Fruit fly (Drosophila melanogaster) whole organism, embryonic: ENCODE measurements around the gene Tlk.

Source experiments
- Ada2b ChIP-seq: fragments of 200-800 bp; sonication (Bioruptor generic); IDR thresholded peaks from 2 replicates; pipeline ENCODE4 v1.3.6; 2022; ENCODE audit warnings: missing biosample characterization, missing genetic modification characterization
- Atf3 ChIP-seq: fragments of 200-800 bp; sonication (Bioruptor generic); optimal IDR thresholded peaks from 3 replicates; lab custom pipeline; 2016; ENCODE audit warnings: missing biosample characterization, missing genetic modification characterization
- B-H1 ChIP-seq: fragments of 200-800 bp; sonication (Bioruptor generic); IDR thresholded peaks from 3 replicates; pipeline ENCODE4 v1.3.6; 2022; ENCODE audit warnings: missing biosample characterization, missing genetic modification characterization
- CG11247 ChIP-seq: fragments of 200-800 bp; sonication (Bioruptor generic); IDR thresholded peaks from 2 replicates; pipeline ENCODE4 v1.3.6; 2022; ENCODE audit warnings: missing biosample characterization, missing genetic modification characterization
- CG12236 ChIP-seq: fragments of 200-800 bp; sonication (Bioruptor generic); optimal IDR thresholded peaks from 2 replicates; lab custom pipeline; 2016; ENCODE audit warnings: missing biosample characterization, missing genetic modification characterization
- CG15696 ChIP-seq: fragments of 200-800 bp; sonication (Bioruptor generic); optimal IDR thresholded peaks from 2 replicates; lab custom pipeline; 2019; ENCODE audit warnings: missing biosample characterization, mild to moderate bottlenecking, missing genetic modification characterization, moderate library complexity
- CG1603 ChIP-seq: fragments of 200-800 bp; sonication (Bioruptor generic); optimal IDR thresholded peaks from 2 replicates; lab custom pipeline; 2019; ENCODE audit warnings: missing biosample characterization, mild to moderate bottlenecking, missing genetic modification characterization, moderate library complexity
- CG17186 ChIP-seq: fragments of 200-800 bp; sonication (Bioruptor generic); optimal IDR thresholded peaks from 3 replicates; lab custom pipeline; 2017; ENCODE audit warnings: missing biosample characterization, missing genetic modification reagents, missing genetic modification characterization
- CG18764 ChIP-seq: fragments of 200-800 bp; sonication (Bioruptor generic); optimal IDR thresholded peaks from 3 replicates; lab custom pipeline; 2016; ENCODE audit warnings: missing biosample characterization, missing genetic modification characterization
- CG2202 ChIP-seq: fragments of 200-800 bp; sonication (Bioruptor generic); optimal IDR thresholded peaks from 2 replicates; lab custom pipeline; 2018; ENCODE audit warnings: missing biosample characterization, mild to moderate bottlenecking, missing genetic modification characterization
- CG2875 ChIP-seq: fragments of 200-800 bp; sonication (Bioruptor generic); optimal IDR thresholded peaks from 2 replicates; lab custom pipeline; 2017; ENCODE audit warnings: missing biosample characterization, mild to moderate bottlenecking, missing genetic modification characterization, missing genetic modification reagents
- CG2889 ChIP-seq: fragments of 200-800 bp; sonication (Bioruptor generic); IDR thresholded peaks from 3 replicates; pipeline ENCODE4 v1.3.6; 2022; ENCODE audit warnings: missing biosample characterization, missing genetic modification characterization
- CG34376 ChIP-seq: fragments of 200-800 bp; sonication (Bioruptor generic); optimal IDR thresholded peaks from 2 replicates; lab custom pipeline; 2018; ENCODE audit warnings: missing biosample characterization, mild to moderate bottlenecking, missing genetic modification characterization
- CG4360 ChIP-seq: fragments of 200-800 bp; sonication (Bioruptor generic); IDR thresholded peaks from 2 replicates; pipeline ENCODE4 v1.3.6; 2022; ENCODE audit warnings: missing biosample characterization, missing genetic modification characterization
- CG6654 ChIP-seq: fragments of 200-800 bp; sonication (Bioruptor generic); optimal IDR thresholded peaks from 2 replicates; lab custom pipeline; 2017; ENCODE audit warnings: missing biosample characterization, mild to moderate bottlenecking, missing genetic modification characterization
- CG7556 ChIP-seq: fragments of 200-800 bp; sonication (Bioruptor generic); optimal IDR thresholded peaks from 2 replicates; lab custom pipeline; 2017; ENCODE audit warnings: missing biosample characterization, mild to moderate bottlenecking, missing genetic modification characterization
- CG8089 ChIP-seq: fragments of 200-800 bp; sonication (Bioruptor generic); optimal IDR thresholded peaks from 3 replicates; lab custom pipeline; 2016; ENCODE audit warnings: missing biosample characterization, missing genetic modification characterization
- CG8359 ChIP-seq: fragments of 200-800 bp; sonication (Bioruptor generic); optimal IDR thresholded peaks from 2 replicates; lab custom pipeline; 2017; ENCODE audit warnings: missing biosample characterization, mild to moderate bottlenecking, missing genetic modification characterization, borderline replicate concordance
- CG9437 ChIP-seq: fragments of 200-800 bp; sonication (Bioruptor generic); optimal IDR thresholded peaks from 2 replicates; lab custom pipeline; 2018; ENCODE audit warnings: missing biosample characterization, mild to moderate bottlenecking, missing genetic modification characterization
- CG9609 ChIP-seq: fragments of 200-800 bp; sonication (Bioruptor generic); optimal IDR thresholded peaks from 3 replicates; lab custom pipeline; 2016; ENCODE audit warnings: missing biosample characterization, missing genetic modification characterization
- H2.0 ChIP-seq: fragments of 200-800 bp; sonication (Bioruptor generic); IDR thresholded peaks from 2 replicates; pipeline ENCODE4 v1.3.6; 2022; ENCODE audit warnings: missing biosample characterization, missing genetic modification characterization
- HLH54F ChIP-seq: fragments of 200-800 bp; sonication (Bioruptor generic); optimal IDR thresholded peaks from 3 replicates; lab custom pipeline; 2016; ENCODE audit warnings: missing biosample characterization, missing genetic modification characterization
- Hr78 ChIP-seq, 2 experiments: fragments of 200-800 bp in 1 of 2; fragments of >200 bp in 1 of 2; sonication (Bioruptor generic) in 1 of 2; optimal IDR thresholded peaks; 2 replicates each; lab custom pipeline; 2017 to 2019; ENCODE audit warnings: missing biosample characterization in 2 of 2, missing genetic modification characterization in 2 of 2, mild to moderate bottlenecking in 1 of 2, moderate library complexity in 1 of 2
- MTF-1 ChIP-seq: fragments of 200-800 bp; sonication (Bioruptor generic); optimal IDR thresholded peaks from 2 replicates; lab custom pipeline; 2018; ENCODE audit warnings: missing biosample characterization, mild to moderate bottlenecking, missing genetic modification characterization, borderline replicate concordance
- NK7.1 ChIP-seq: fragments of 200-800 bp; sonication (Bioruptor generic); optimal IDR thresholded peaks from 3 replicates; lab custom pipeline; 2016; ENCODE audit warnings: missing biosample characterization, missing genetic modification characterization
- Spps ChIP-seq: fragments of 200-800 bp; sonication (Bioruptor generic); optimal IDR thresholded peaks from 2 replicates; lab custom pipeline; 2018; ENCODE audit warnings: missing biosample characterization, mild to moderate bottlenecking, missing genetic modification characterization
- Xbp1 ChIP-seq: fragments of 200-800 bp; sonication (Bioruptor generic); optimal IDR thresholded peaks from 3 replicates; lab custom pipeline; 2016; ENCODE audit warnings: missing biosample characterization, mild to moderate bottlenecking, missing genetic modification characterization
- Xrp1 ChIP-seq: fragments of 200-800 bp; sonication (Bioruptor generic); IDR thresholded peaks from 2 replicates; pipeline ENCODE4 v1.3.6; 2022; ENCODE audit warnings: missing biosample characterization, missing genetic modification characterization
- YL-1 ChIP-seq: fragments of 200-800 bp; sonication (Bioruptor generic); optimal IDR thresholded peaks from 3 replicates; lab custom pipeline; 2017; ENCODE audit warnings: missing biosample characterization, mild to moderate bottlenecking, missing genetic modification characterization
- ap ChIP-seq: fragments of 200-800 bp; sonication (Bioruptor generic); IDR thresholded peaks from 2 replicates; pipeline ENCODE4 v1.3.6; 2022; ENCODE audit warnings: missing biosample characterization, missing genetic modification characterization
- az2 ChIP-seq: fragments of 200-800 bp; sonication (Bioruptor generic); optimal IDR thresholded peaks from 3 replicates; lab custom pipeline; 2016; ENCODE audit warnings: missing biosample characterization, missing genetic modification characterization
- br ChIP-seq: fragments of >200 bp; optimal IDR thresholded peaks from 2 replicates; lab custom pipeline; 2017
- bsh ChIP-seq, 2 experiments: fragments of 200-800 bp; sonication (Bioruptor generic); optimal IDR thresholded peaks; 2 replicates each; lab custom pipeline; 2017 to 2018; ENCODE audit warnings: mild to moderate bottlenecking in 2 of 2, missing biosample characterization in 2 of 2, missing genetic modification characterization in 2 of 2, moderate library complexity in 1 of 2
- dan ChIP-seq: fragments of 200-800 bp; sonication (Bioruptor generic); IDR thresholded peaks from 2 replicates; pipeline ENCODE4 v1.3.6; 2022; ENCODE audit warnings: missing biosample characterization, missing genetic modification characterization
- dmrt11E ChIP-seq: fragments of 200-800 bp; sonication (Bioruptor generic); optimal IDR thresholded peaks from 3 replicates; lab custom pipeline; 2018; ENCODE audit warnings: missing biosample characterization, mild to moderate bottlenecking, missing genetic modification characterization, moderate library complexity
- ewg ChIP-seq: fragments of 200-800 bp; sonication (Bioruptor generic); optimal IDR thresholded peaks from 3 replicates; lab custom pipeline; 2017; ENCODE audit warnings: mild to moderate bottlenecking, missing biosample characterization, missing genetic modification reagents, missing genetic modification characterization
- fd3F ChIP-seq: fragments of 200-800 bp; sonication (Bioruptor generic); optimal IDR thresholded peaks from 2 replicates; lab custom pipeline; 2018; ENCODE audit warnings: missing biosample characterization, mild to moderate bottlenecking, missing genetic modification characterization, moderate library complexity
- hkb ChIP-seq, 2 experiments: fragments of 200-800 bp in 1 of 2; fragments of >200 bp in 1 of 2; sonication (Bioruptor generic) in 1 of 2; IDR thresholded peaks in 1 of 2; optimal IDR thresholded peaks in 1 of 2; 2 replicates each; pipeline versions ENCODE4 v1.3.6 to Lab custom; 2017 to 2022; ENCODE audit warnings: missing biosample characterization in 1 of 2, missing genetic modification characterization in 1 of 2
- jumu ChIP-seq: fragments of 200-800 bp; sonication (Bioruptor generic); optimal IDR thresholded peaks from 3 replicates; lab custom pipeline; 2016; ENCODE audit warnings: missing biosample characterization, missing genetic modification characterization
- lilli ChIP-seq: fragments of 200-800 bp; sonication (Bioruptor generic); optimal IDR thresholded peaks from 3 replicates; lab custom pipeline; 2016; ENCODE audit warnings: missing biosample characterization, missing genetic modification characterization
- lola ChIP-seq, 3 experiments: fragments of >200 bp in 2 of 3; fragments of 200-800 bp in 1 of 3; sonication (Bioruptor generic) in 1 of 3; optimal IDR thresholded peaks; 2 replicates each; lab custom pipeline; 2017 to 2019; ENCODE audit warnings: missing biosample characterization in 3 of 3, missing genetic modification characterization in 3 of 3, mild to moderate bottlenecking in 1 of 3, moderate library complexity in 1 of 3
- nau ChIP-seq: fragments of 200-800 bp; sonication (Bioruptor generic); optimal IDR thresholded peaks from 3 replicates; lab custom pipeline; 2017; ENCODE audit warnings: missing biosample characterization, mild to moderate bottlenecking, missing genetic modification characterization, missing genetic modification reagents
- pros ChIP-seq: fragments of 200-800 bp; sonication (Bioruptor generic); optimal IDR thresholded peaks from 3 replicates; lab custom pipeline; 2019; ENCODE audit warnings: missing biosample characterization, mild to moderate bottlenecking, missing genetic modification characterization, moderate library complexity
- psq ChIP-seq: fragments of 200-800 bp; sonication (Bioruptor generic); optimal IDR thresholded peaks from 2 replicates; lab custom pipeline; 2017; ENCODE audit warnings: missing biosample characterization, missing genetic modification characterization
- rib ChIP-seq: fragments of 200-800 bp; sonication (Bioruptor generic); IDR thresholded peaks from 2 replicates; pipeline ENCODE4 v1.3.6; 2022; ENCODE audit warnings: missing biosample characterization, missing genetic modification characterization
- shn ChIP-seq: fragments of 200-800 bp; sonication (Bioruptor generic); optimal IDR thresholded peaks from 3 replicates; lab custom pipeline; 2016; ENCODE audit warnings: missing biosample characterization, missing genetic modification characterization
- ttk ChIP-seq: fragments of 200-800 bp; sonication (Bioruptor generic); IDR thresholded peaks from 2 replicates; pipeline ENCODE4 v2.1.2; 2022; ENCODE audit warnings: missing biosample characterization, missing genetic modification characterization
- twi ChIP-seq: fragments of 200-800 bp; optimal IDR thresholded peaks from 2 replicates; lab custom pipeline; 2019; ENCODE audit warnings: missing biosample characterization, mild to moderate bottlenecking, missing genetic modification characterization, moderate library complexity

Tlk gene

DNA sequence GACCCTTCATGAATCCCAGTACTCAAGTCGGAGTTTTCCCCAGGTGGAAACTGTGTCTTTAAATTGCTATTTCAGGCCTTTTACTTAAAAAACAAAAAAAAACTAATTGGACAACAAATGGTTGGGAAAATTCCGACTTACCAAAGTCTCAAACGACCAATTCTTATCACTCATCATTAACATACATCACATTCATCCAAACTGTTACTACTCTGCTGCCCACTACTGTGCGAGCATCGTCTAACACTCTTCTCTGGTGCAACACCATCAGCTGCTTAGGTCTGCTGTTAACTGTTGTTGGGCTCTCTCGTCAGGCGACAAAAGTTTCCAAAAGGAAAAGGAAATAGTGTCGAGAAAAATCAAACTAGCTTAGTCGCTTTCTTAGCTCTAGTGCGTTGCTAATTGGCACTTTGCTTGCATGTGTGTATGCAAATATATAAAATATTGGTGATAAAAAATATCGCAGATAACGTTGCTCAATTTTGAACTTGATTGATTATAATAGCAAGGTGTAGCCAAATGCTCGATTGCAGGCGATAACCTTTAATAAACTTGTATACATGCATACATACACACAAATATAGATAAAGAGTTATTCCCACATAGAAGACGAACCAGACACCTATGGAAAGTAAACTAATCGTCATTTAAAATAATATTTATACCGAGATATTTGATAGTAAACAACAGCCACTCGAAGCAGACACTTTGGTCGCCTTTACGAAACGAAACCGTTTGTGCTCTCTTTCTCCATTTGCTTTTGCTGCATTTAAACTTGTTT lies 25.6 kb upstream of the Tlk start (continued):
- TF ChIP-seq CG34376 (GFP tag; lab: Kevin White, UChicago) (no peak), rib (GFP tag; lab: Robert Waterston, UW) (no peak), YL-1 (GFP tag; lab: Kevin White, UChicago) (peak; percentile 35), dan (GFP tag; lab: Robert Waterston, UW) (no peak), dmrt11E (tag; lab: Kevin White, UChicago) (peak; percentile 73), CG9437 (peak; percentile 72), fd3F (no peak), Xbp1 (GFP tag; lab: Kevin White, UChicago) (peak; percentile 54), CG8359 (peak; percentile 24), lilli (GFP tag; lab: Kevin White, UChicago) (peak; percentile 65), CG2889 (GFP tag; lab: Robert Waterston, UW) (no peak), Ada2b (peak; percentile 4; the same call in 1 of the 2 replicates), shn (GFP tag; lab: Kevin White, UChicago) (peak; percentile 57), nau (GFP tag; lab: Kevin White, UChicago) (peak; percentile 32), ttk (GFP tag; lab: Robert Waterston, UW) (no peak), CG15696 (tag; lab: Kevin White, UChicago) (peak; percentile 60), HLH54F (peak; percentile 28), CG12236 (GFP tag; lab: Kevin White, UChicago) (peak; percentile 49), ewg (GFP tag; lab: Kevin White, UChicago) (peak; percentile 32), CG1603 (tag; lab: Kevin White, UChicago) (peak; percentile 45), pros (GFP tag; lab: Kevin White, UChicago) (no peak), twi (tag; lab: Kevin White, UChicago) (peak; percentile 43), Hr78 (GFP tag; optimal IDR thresholded peaks at IDR 0.05; lab: Kevin White, UChicago) (peak in 1 of 2 experiments; percentile 85), Xrp1 (GFP tag; lab: Robert Waterston, UW) (peak; percentile 71), H2.0 (GFP tag; lab: Robert Waterston, UW) (peak; percentile 39), Atf3 (peak; percentile 43), CG18764 (GFP tag; lab: Kevin White, UChicago) (peak; percentile 3), ap (GFP tag; lab: Robert Waterston, UW) (0 out of 2 replicates have a peak, but pooled peaks have one; percentile 18), CG6654 (GFP tag; lab: Kevin White, UChicago) (no peak), CG2875 (peak; percentile 57), CG8089 (peak; percentile 1), bsh (GFP tag; optimal IDR thresholded peaks at IDR 0.05; lab: Kevin White, UChicago) (peak; percentile 56 to 64), CG17186 (GFP tag; lab: Kevin White, UChicago) (peak; percentile 2), CG2202 (tag; lab: Kevin White, UChicago) (peak; percentile 41), CG7556 (GFP tag; lab: Kevin White, UChicago) (peak; percentile 77), CG9609 (GFP tag; lab: Kevin White, UChicago) (peak; percentile 17), br (lab: Kevin White, UChicago) (no peak), jumu (GFP tag; lab: Kevin White, UChicago) (peak; percentile 42), B-H1 (no peak), lola (GFP tag; optimal IDR thresholded peaks at IDR 0.05; lab: Kevin White, UChicago) (peak in 1 of 3 experiments; percentile 79), CG11247 (no peak), Spps (tag; lab: Kevin White, UChicago) (peak; percentile 36), NK7.1 (peak; percentile 16), hkb (optimal IDR thresholded peaks at IDR 0.05; lab: Kevin White, UChicago) (no peak), hkb (GFP tag; IDR thresholded peaks at IDR 0.05; lab: Robert Waterston, UW) (no peak), psq (no peak), CG4360 (GFP tag; lab: Robert Waterston, UW) (0 out of 2 replicates have a peak, but pooled peaks have one; percentile 5), MTF-1 (GFP tag; lab: Kevin White, UChicago) (no peak), az2 (GFP tag; lab: Kevin White, UChicago) (peak; percentile 85)
